Worm (Caenorhabditis elegans) whole organism, late embryonic: ENCODE data around the gene shw-3.

Experiments
- T23F11.4 ChIP-seq: fragments of 200-800 bp; sonication (Bioruptor generic); optimal IDR thresholded peaks from 2 replicates; lab custom pipeline; 2018; ENCODE audit warnings: mild to moderate bottlenecking, missing genetic modification characterization, missing compliant biosample characterization
- ceh-18 ChIP-seq: sonication (generic microtip); optimal IDR thresholded peaks from 2 replicates; lab custom pipeline; 2016; ENCODE audit warnings: missing genetic modification characterization, missing compliant biosample characterization
- ceh-22 ChIP-seq: sonication (generic microtip); optimal IDR thresholded peaks from 2 replicates; lab custom pipeline; 2017; ENCODE audit warnings: missing biosample characterization, missing genetic modification characterization
- ceh-30 ChIP-seq: fragments of 150-350 bp; optimal IDR thresholded peaks from 2 replicates; lab custom pipeline; 2014; ENCODE audit warnings: missing biosample characterization, missing genetic modification characterization
- ceh-34 ChIP-seq: sonication (generic microtip); optimal IDR thresholded peaks from 2 replicates; lab custom pipeline; 2016; ENCODE audit warnings: mild to moderate bottlenecking, missing genetic modification characterization, missing compliant biosample characterization
- che-1 ChIP-seq: sonication (generic microtip); optimal IDR thresholded peaks from 2 replicates; lab custom pipeline; 2016; ENCODE audit warnings: mild to moderate bottlenecking, missing genetic modification characterization, missing compliant biosample characterization
- elt-2 ChIP-seq: sonication (generic microtip); optimal IDR thresholded peaks from 2 replicates; lab custom pipeline; 2016; ENCODE audit warnings: missing genetic modification reagents, missing genetic modification characterization, missing compliant biosample characterization
- ets-4 ChIP-seq: sonication (generic microtip); optimal IDR thresholded peaks from 2 replicates; lab custom pipeline; 2016; ENCODE audit warnings: missing genetic modification characterization, missing compliant biosample characterization
- fax-1 ChIP-seq: sonication (generic microtip); optimal IDR thresholded peaks from 2 replicates; lab custom pipeline; 2016; ENCODE audit warnings: missing genotype, missing genetic modification characterization, missing compliant biosample characterization
- lim-6 ChIP-seq: sonication (generic microtip); optimal IDR thresholded peaks from 2 replicates; lab custom pipeline; 2016; ENCODE audit warnings: missing genetic modification characterization, missing compliant biosample characterization
- nhr-11 ChIP-seq: fragments of 150-350 bp; optimal IDR thresholded peaks from 2 replicates; lab custom pipeline; 2014; ENCODE audit warnings: missing biosample characterization, missing genetic modification characterization
- ref-2 ChIP-seq: sonication (generic microtip); optimal IDR thresholded peaks from 2 replicates; lab custom pipeline; 2016; ENCODE audit warnings: missing genetic modification characterization, missing compliant biosample characterization
- rnt-1 ChIP-seq: sonication (generic microtip); optimal IDR thresholded peaks from 2 replicates; lab custom pipeline; 2016; ENCODE audit warnings: missing genetic modification characterization, missing compliant biosample characterization
- unc-55 ChIP-seq: sonication (generic microtip); optimal IDR thresholded peaks from 2 replicates; lab custom pipeline; 2017; ENCODE audit warnings: missing biosample characterization, missing genetic modification reagents, missing genetic modification characterization

ce11 chrV:13004374-13004773, 17.4 kb upstream of the shw-3 start:
- no peak for TF ChIP-seq ceh-30 (tag; lab: Kevin White, UChicago)
- no peak for TF ChIP-seq T23F11.4 (GFP tag; lab: Kevin White, UChicago)
- no peak for TF ChIP-seq ref-2 (tag; lab: Kevin White, UChicago)
- no peak for TF ChIP-seq ets-4
- no peak for TF ChIP-seq elt-2 (tag; lab: Kevin White, UChicago)
- no peak for TF ChIP-seq che-1
- no peak for TF ChIP-seq ceh-22 (tag; lab: Kevin White, UChicago)
- no peak for TF ChIP-seq rnt-1 (tag; lab: Kevin White, UChicago)
- no peak for TF ChIP-seq unc-55 (GFP tag; lab: Kevin White, UChicago)
- TF ChIP-seq ceh-18, result no peak
- no peak for TF ChIP-seq nhr-11 (tag; lab: Kevin White, UChicago)
- no peak for TF ChIP-seq lim-6 (tag; lab: Kevin White, UChicago)
- no peak for TF ChIP-seq fax-1
- TF ChIP-seq ceh-34 (tag; lab: Kevin White, UChicago), result no peak
